Worm (Caenorhabditis elegans) whole organism, early embryonic: ENCODE results near the gene C27A7.3.

ENCODE experiments used
- ama-1 ChIP-seq: fragments of 150-350 bp; optimal IDR thresholded peaks from 2 replicates; lab custom pipeline; 2014
- pes-1 ChIP-seq: fragments of 200-800 bp; sonication (Bioruptor generic); IDR thresholded peaks from 2 replicates; pipeline ENCODE4 v1.3.6; 2022; ENCODE audit warnings: missing genetic modification reagents, missing genetic modification characterization, missing compliant biosample characterization

DNA sequence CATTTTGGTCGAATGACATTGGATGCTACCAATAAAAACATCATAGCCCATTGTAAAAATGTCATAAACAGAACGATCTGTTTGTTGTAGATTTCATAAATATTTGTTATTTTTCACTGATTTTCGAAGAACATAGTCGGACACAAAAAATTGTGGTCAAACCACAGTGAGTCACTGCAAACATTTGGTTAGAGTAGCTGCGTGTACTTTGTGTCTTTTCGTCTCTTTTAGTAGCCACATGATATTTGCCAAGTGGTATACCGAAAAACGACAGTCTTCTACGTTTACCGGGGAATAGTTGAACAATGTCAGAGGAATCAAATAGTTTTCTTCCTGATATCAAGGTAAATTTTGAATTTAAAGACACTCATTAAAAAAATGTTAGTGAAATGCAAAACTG lies 49.0 kb upstream of the C27A7.3 start, which contains the start of gene nhr-206:
- TF ChIP-seq pes-1 (no peak), ama-1 (lab: Kevin White, UChicago) (no peak)
